Fruit fly (Drosophila melanogaster): ENCODE measurements around the gene CG34367.

The CG34367 gene

dm6 chr2L:10351130-10351529 is 2.6 kb downstream of the CG34367 start (continued):
- TF ChIP-seq CG18476 (GFP tag; optimal IDR thresholded peaks at IDR 0.05) (no peak), CG8089 (GFP tag; optimal IDR thresholded peaks at IDR 0.05) (no peak), slou (GFP tag; optimal IDR thresholded peaks at IDR 0.05) (no peak), ewg (GFP tag; optimal IDR thresholded peaks at IDR 0.05) (peak; percentile 13), CG10321 (GFP tag; IDR thresholded peaks at IDR 0.05) (no peak), seq (GFP tag; IDR thresholded peaks at IDR 0.05) (no peak), CG15514 (GFP tag; optimal IDR thresholded peaks at IDR 0.05) (no peak), CG1792 (GFP tag; optimal IDR thresholded peaks at IDR 0.05) (no peak), knrl (GFP tag; IDR thresholded peaks at IDR 0.05; ENCODE audit: partially characterized antibody) (no peak), CG12744 (GFP tag; optimal IDR thresholded peaks at IDR 0.05) (no peak), CG11093 (GFP tag; IDR thresholded peaks at IDR 0.05) (no peak), p53 (GFP tag; optimal IDR thresholded peaks at IDR 0.05) (no peak), TFAM (GFP tag; optimal IDR thresholded peaks at IDR 0.05) (no peak), wdn (GFP tag; IDR thresholded peaks at IDR 0.05) (no peak), Awh (GFP tag; IDR thresholded peaks at IDR 0.05) (no peak), CG4730 (GFP tag; IDR thresholded peaks at IDR 0.05) (0 out of 2 replicates have a peak, but pooled peaks have one; percentile 9), Lpt (GFP tag; optimal IDR thresholded peaks at IDR 0.05) (no peak), tup (GFP tag; optimal IDR thresholded peaks at IDR 0.05) (no peak), CG6813 (GFP tag; optimal IDR thresholded peaks at IDR 0.05) (no peak), CG11695 (GFP tag; IDR thresholded peaks at IDR 0.05) (no peak), peb (GFP tag; IDR thresholded peaks at IDR 0.05) (no peak), CG9215 (GFP tag; IDR thresholded peaks at IDR 0.05) (no peak), sens-2 (GFP tag; IDR thresholded peaks at IDR 0.05) (no peak), tin (GFP tag; optimal IDR thresholded peaks at IDR 0.05) (no peak), CG7839 (tag; optimal IDR thresholded peaks at IDR 0.05) (no peak), chinmo (GFP tag; IDR thresholded peaks at IDR 0.05; ENCODE audit: partially characterized antibody) (no peak), crc (GFP tag; optimal IDR thresholded peaks at IDR 0.05) (no peak), mld (GFP tag; IDR thresholded peaks at IDR 0.05; ENCODE audit: partially characterized antibody) (no peak), CG5245 (GFP tag; optimal IDR thresholded peaks at IDR 0.05) (no peak), Adf1 (GFP tag; IDR thresholded peaks at IDR 0.05) (no peak), Fer1 (GFP tag; optimal IDR thresholded peaks at IDR 0.05) (no peak), CG8924 (tag; optimal IDR thresholded peaks at IDR 0.05) (peak; percentile 17), CG12236 (GFP tag; optimal IDR thresholded peaks at IDR 0.05) (no peak), CG3163 (GFP tag; optimal IDR thresholded peaks at IDR 0.05) (no peak), Nf-YB (GFP tag; optimal IDR thresholded peaks at IDR 0.05) (peak; percentile 21), ham (GFP tag; IDR thresholded peaks at IDR 0.05) (no peak), pb (GFP tag; optimal IDR thresholded peaks at IDR 0.05) (no peak), ara (GFP tag; IDR thresholded peaks at IDR 0.05) (no peak), chm (GFP tag; IDR thresholded peaks at IDR 0.05) (no peak), gem (tag; optimal IDR thresholded peaks at IDR 0.05) (no peak), tx (GFP tag; optimal IDR thresholded peaks at IDR 0.05) (no peak), Rx (GFP tag; IDR thresholded peaks at IDR 0.05) (no peak), NFAT (GFP tag; IDR thresholded peaks at IDR 0.05) (no peak), CG14050 (GFP tag; IDR thresholded peaks at IDR 0.05) (no peak), CG13424 (tag; optimal IDR thresholded peaks at IDR 0.05) (peak; percentile 30), GATAe (GFP tag; conservative IDR thresholded peaks at IDR 0.05) (no peak), CG17328 (GFP tag; IDR thresholded peaks at IDR 0.05) (no peak), Hmr (GFP tag; optimal IDR thresholded peaks at IDR 0.05) (no peak), bab2 (GFP tag; optimal IDR thresholded peaks at IDR 0.05) (no peak), CG11247 (GFP tag; IDR thresholded peaks at IDR 0.05) (no peak), Scr (GFP tag; IDR thresholded peaks at IDR 0.05; ENCODE audit: partially characterized antibody) (no peak), tgo (GFP tag; IDR thresholded peaks at IDR 0.05) (peak; percentile 36; the same call in 1 of the 3 replicates), az2 (GFP tag; optimal IDR thresholded peaks at IDR 0.05) (peak; percentile 14)

Measured in whole organism, embryonic.